Worm (Caenorhabditis elegans): ENCODE results near the gene Y81B9A.2.

- TF ChIP-seq snpc-4 (tag; optimal IDR thresholded peaks at IDR 0.05) = no peak
- no peak for TF ChIP-seq nhr-76 (tag; optimal IDR thresholded peaks at IDR 0.05)
- no peak for TF ChIP-seq zag-1 (tag; optimal IDR thresholded peaks at IDR 0.05)
- TF ChIP-seq fkh-10 (GFP tag; optimal IDR thresholded peaks at IDR 0.05) = no peak
- no peak for TF ChIP-seq ztf-11 (tag; optimal IDR thresholded peaks at IDR 0.05)
- TF ChIP-seq eor-1 (tag; optimal IDR thresholded peaks at IDR 0.05) = no peak
- no peak for TF ChIP-seq nhr-11 (tag; optimal IDR thresholded peaks at IDR 0.05)
- TF ChIP-seq ceh-28 (tag; optimal IDR thresholded peaks at IDR 0.05) = no peak
- TF ChIP-seq sea-2 (GFP tag; optimal IDR thresholded peaks at IDR 0.05) = no peak
- TF ChIP-seq mdl-1 (tag; optimal IDR thresholded peaks at IDR 0.05) = no peak
Observed at ce11 chrX:9170058-9170457, 13.9 kb upstream of the Y81B9A.2 start.

Data from whole organism, L3 larva.